Fruit fly (Drosophila melanogaster) whole organism, embryonic: ENCODE results near the gene flfl.

Experiments
- Bdp1 ChIP-seq: fragments of 200-800 bp; sonication (Bioruptor generic); optimal IDR thresholded peaks from 3 replicates; lab custom pipeline; 2016; ENCODE audit warnings: missing biosample characterization, missing genetic modification characterization
- CG12659 ChIP-seq: fragments of 200-800 bp; sonication (Bioruptor generic); optimal IDR thresholded peaks from 3 replicates; lab custom pipeline; 2017; ENCODE audit warnings: mild to moderate bottlenecking, missing biosample characterization, missing genetic modification reagents, missing genetic modification characterization
- CG13424 ChIP-seq: fragments of 200-800 bp; sonication (Bioruptor generic); optimal IDR thresholded peaks from 2 replicates; lab custom pipeline; 2019; ENCODE audit warnings: missing biosample characterization, mild to moderate bottlenecking, missing genetic modification characterization, moderate library complexity
- CG13894 ChIP-seq: fragments of 200-800 bp; sonication (Bioruptor generic); optimal IDR thresholded peaks from 3 replicates; lab custom pipeline; 2018; ENCODE audit warnings: missing biosample characterization, mild to moderate bottlenecking, missing genetic modification characterization, moderate library complexity
- CG15479 ChIP-seq: fragments of 200-800 bp; sonication (Bioruptor generic); optimal IDR thresholded peaks from 3 replicates; lab custom pipeline; 2019; ENCODE audit warnings: missing biosample characterization, mild to moderate bottlenecking, missing genetic modification characterization, moderate library complexity
- CG17385 ChIP-seq: fragments of 200-800 bp; sonication (Bioruptor generic); optimal IDR thresholded peaks from 3 replicates; lab custom pipeline; 2018; ENCODE audit warnings: missing biosample characterization, mild to moderate bottlenecking, missing genetic modification characterization
- CG17612 ChIP-seq: fragments of 200-800 bp; sonication (Bioruptor generic); IDR thresholded peaks from 2 replicates; pipeline ENCODE4 v1.3.6; 2022; ENCODE audit warnings: missing biosample characterization, missing genetic modification characterization
- CG1792 ChIP-seq: fragments of 200-800 bp; sonication (Bioruptor generic); optimal IDR thresholded peaks from 2 replicates; lab custom pipeline; 2016; ENCODE audit warnings: missing biosample characterization, missing genetic modification characterization
- CG18476 ChIP-seq: fragments of 200-800 bp; sonication (Bioruptor generic); optimal IDR thresholded peaks from 2 replicates; lab custom pipeline; 2016; ENCODE audit warnings: missing biosample characterization, mild to moderate bottlenecking, missing genetic modification characterization
- CG2199 ChIP-seq: fragments of 200-800 bp; sonication (Bioruptor generic); IDR thresholded peaks from 3 replicates; pipeline ENCODE4 v1.3.6; 2022; ENCODE audit warnings: missing biosample characterization, missing genetic modification characterization
- CG3065 ChIP-seq: fragments of 200-800 bp; sonication (Bioruptor generic); optimal IDR thresholded peaks from 2 replicates; lab custom pipeline; 2016; ENCODE audit warnings: missing biosample characterization, missing genetic modification characterization
- CG3847 ChIP-seq: fragments of 200-800 bp; sonication (Bioruptor generic); IDR thresholded peaks from 2 replicates; pipeline ENCODE4 v1.3.6; 2022; ENCODE audit warnings: missing biosample characterization, missing genetic modification characterization
- CG7786 ChIP-seq: fragments of 200-800 bp; sonication (Bioruptor generic); optimal IDR thresholded peaks from 2 replicates; lab custom pipeline; 2016; ENCODE audit warnings: missing biosample characterization, missing genetic modification characterization
- CG7928 ChIP-seq: fragments of 200-800 bp; sonication (Bioruptor generic); optimal IDR thresholded peaks from 2 replicates; lab custom pipeline; 2017; ENCODE audit warnings: missing biosample characterization, mild to moderate bottlenecking, missing genetic modification characterization
- CG9817 ChIP-seq: fragments of 200-800 bp; sonication (Bioruptor generic); optimal IDR thresholded peaks from 2 replicates; lab custom pipeline; 2018; ENCODE audit warnings: missing biosample characterization, mild to moderate bottlenecking, missing genetic modification characterization, moderate library complexity
- CrebB ChIP-seq: fragments of 200-800 bp; sonication (Bioruptor generic); optimal IDR thresholded peaks from 3 replicates; lab custom pipeline; 2018; ENCODE audit warnings: missing biosample characterization, mild to moderate bottlenecking, missing genetic modification characterization
- Ets97D ChIP-seq: fragments of 200-800 bp; sonication (Bioruptor generic); optimal IDR thresholded peaks from 3 replicates; lab custom pipeline; 2016; ENCODE audit warnings: missing biosample characterization, missing genetic modification characterization
- Gsc ChIP-seq: fragments of 200-800 bp; sonication (Bioruptor generic); IDR thresholded peaks from 2 replicates; pipeline ENCODE4 v1.3.6; 2022; ENCODE audit warnings: missing biosample characterization, missing genetic modification characterization
- H15 ChIP-seq: fragments of 200-800 bp; sonication (Bioruptor generic); IDR thresholded peaks from 3 replicates; pipeline ENCODE4 v1.3.6; 2022; ENCODE audit warnings: missing biosample characterization, missing genetic modification characterization
- HmgD ChIP-seq: fragments of 200-800 bp; sonication (Bioruptor generic); optimal IDR thresholded peaks from 3 replicates; lab custom pipeline; 2016; ENCODE audit warnings: missing biosample characterization, missing genetic modification characterization
- Lpt ChIP-seq: fragments of >200 bp; optimal IDR thresholded peaks from 2 replicates; lab custom pipeline; 2018; ENCODE audit warnings: missing biosample characterization, missing genetic modification characterization
- Neu2 ChIP-seq: fragments of 200-800 bp; sonication (Bioruptor generic); optimal IDR thresholded peaks from 3 replicates; lab custom pipeline; 2016; ENCODE audit warnings: missing biosample characterization, missing genetic modification characterization, borderline replicate concordance
- Opbp ChIP-seq: fragments of 200-800 bp; sonication (Bioruptor generic); IDR thresholded peaks from 3 replicates; pipeline ENCODE4 v1.3.6; 2022; ENCODE audit warnings: missing biosample characterization, missing genetic modification characterization; ENCODE audit not compliant: partially characterized antibody
- Sin3A ChIP-seq: fragments of >200 bp; optimal IDR thresholded peaks from 2 replicates; lab custom pipeline; 2018
- Trl ChIP-seq, 3 experiments: fragments of >200 bp in 2 of 3; fragments of 200-800 bp in 1 of 3; sonication (Bioruptor generic) in 1 of 3; optimal IDR thresholded peaks; 2 replicates in 1 of 3; 3 replicates in 2 of 3; lab custom pipeline; 2016 to 2017; ENCODE audit warnings: missing biosample characterization in 1 of 3, missing genetic modification characterization in 1 of 3
- YL-1 ChIP-seq: fragments of 200-800 bp; sonication (Bioruptor generic); optimal IDR thresholded peaks from 3 replicates; lab custom pipeline; 2017; ENCODE audit warnings: missing biosample characterization, mild to moderate bottlenecking, missing genetic modification characterization
- ab ChIP-seq: fragments of 200-800 bp; sonication (Bioruptor generic); optimal IDR thresholded peaks from 2 replicates; lab custom pipeline; 2016; ENCODE audit warnings: missing biosample characterization, missing genetic modification characterization
- abd-A ChIP-seq: fragments of 200-800 bp; sonication (Bioruptor generic); optimal IDR thresholded peaks from 3 replicates; lab custom pipeline; 2019; ENCODE audit warnings: missing biosample characterization, mild to moderate bottlenecking, missing genetic modification characterization, moderate library complexity
- al ChIP-seq: fragments of 200-800 bp; sonication (Bioruptor generic); IDR thresholded peaks from 2 replicates; pipeline ENCODE4 v1.3.6; 2022; ENCODE audit warnings: missing biosample characterization, missing genetic modification characterization
- az2 ChIP-seq: fragments of 200-800 bp; sonication (Bioruptor generic); optimal IDR thresholded peaks from 3 replicates; lab custom pipeline; 2016; ENCODE audit warnings: missing biosample characterization, missing genetic modification characterization
- bsh ChIP-seq, 2 experiments: fragments of 200-800 bp; sonication (Bioruptor generic); optimal IDR thresholded peaks; 2 replicates each; lab custom pipeline; 2017 to 2018; ENCODE audit warnings: mild to moderate bottlenecking in 2 of 2, missing biosample characterization in 2 of 2, missing genetic modification characterization in 2 of 2, moderate library complexity in 1 of 2
- cas ChIP-seq: fragments of 200-800 bp; sonication (Bioruptor generic); IDR thresholded peaks from 2 replicates; pipeline ENCODE4 v1.3.6; 2022; ENCODE audit warnings: missing biosample characterization, missing genetic modification characterization
- caup ChIP-seq: fragments of 200-800 bp; sonication (Bioruptor generic); optimal IDR thresholded peaks from 3 replicates; lab custom pipeline; 2017; ENCODE audit warnings: missing biosample characterization, mild to moderate bottlenecking, missing genetic modification characterization, moderate library complexity; ENCODE audit not compliant: severe bottlenecking
- crc ChIP-seq: fragments of 200-800 bp; sonication (Bioruptor generic); optimal IDR thresholded peaks from 2 replicates; lab custom pipeline; 2016; ENCODE audit warnings: missing biosample characterization, missing genetic modification characterization
- fd102C ChIP-seq: fragments of 200-800 bp; sonication (Bioruptor generic); optimal IDR thresholded peaks from 2 replicates; lab custom pipeline; 2018; ENCODE audit warnings: missing biosample characterization, mild to moderate bottlenecking, missing genetic modification characterization, moderate library complexity
- gem ChIP-seq: fragments of 200-800 bp; sonication (Bioruptor generic); optimal IDR thresholded peaks from 2 replicates; lab custom pipeline; 2019; ENCODE audit warnings: missing biosample characterization, mild to moderate bottlenecking, missing genetic modification characterization, moderate library complexity
- h ChIP-seq: fragments of >200 bp; optimal IDR thresholded peaks from 2 replicates; lab custom pipeline; 2017
- luna ChIP-seq: fragments of 200-800 bp; sonication (Bioruptor generic); optimal IDR thresholded peaks from 2 replicates; lab custom pipeline; 2016; ENCODE audit warnings: missing biosample characterization, missing genetic modification characterization
- nom ChIP-seq: fragments of 200-800 bp; sonication (Bioruptor generic); optimal IDR thresholded peaks from 2 replicates; lab custom pipeline; 2017; ENCODE audit warnings: missing biosample characterization, missing genetic modification characterization, mild to moderate bottlenecking, moderate library complexity, missing genetic modification reagents
- pb ChIP-seq: fragments of 200-800 bp; sonication (Bioruptor generic); optimal IDR thresholded peaks from 3 replicates; lab custom pipeline; 2016; ENCODE audit warnings: missing biosample characterization, missing genetic modification characterization
- peb ChIP-seq: fragments of 200-800 bp; sonication (Bioruptor generic); IDR thresholded peaks from 2 replicates; pipeline ENCODE4 v1.3.6; 2022; ENCODE audit warnings: missing biosample characterization, missing genetic modification characterization
- sens ChIP-seq: fragments of 200-800 bp; sonication (Bioruptor generic); peaks from one replicate; lab custom pipeline; 2016; ENCODE audit warnings: missing biosample characterization, missing genetic modification characterization
- sim ChIP-seq: fragments of 200-800 bp; sonication (Bioruptor generic); IDR thresholded peaks from 2 replicates; pipeline ENCODE4 v1.3.6; 2022; ENCODE audit warnings: missing biosample characterization, missing genetic modification characterization
- sisA ChIP-seq: fragments of 200-800 bp; sonication (Bioruptor generic); IDR thresholded peaks from 2 replicates; pipeline ENCODE4 v1.3.6; 2022; ENCODE audit warnings: missing biosample characterization, missing genetic modification characterization
- sqz ChIP-seq: fragments of 200-800 bp; sonication (Bioruptor generic); optimal IDR thresholded peaks from 3 replicates; lab custom pipeline; 2018; ENCODE audit warnings: missing biosample characterization, mild to moderate bottlenecking, missing genetic modification characterization
- unpg ChIP-seq: fragments of 200-800 bp; sonication (Bioruptor generic); optimal IDR thresholded peaks from 3 replicates; lab custom pipeline; 2018; ENCODE audit warnings: missing biosample characterization, mild to moderate bottlenecking, missing genetic modification characterization, moderate library complexity
- wor ChIP-seq: fragments of 200-800 bp; sonication (Bioruptor generic); IDR thresholded peaks from 2 replicates; pipeline ENCODE4 v1.3.6; 2022; ENCODE audit warnings: missing biosample characterization, missing genetic modification characterization
- z ChIP-seq: fragments of 200-800 bp; sonication (Bioruptor generic); IDR thresholded peaks from 3 replicates; pipeline ENCODE4 v1.3.6; 2022; ENCODE audit warnings: missing biosample characterization, missing genetic modification characterization
- zfh1 ChIP-seq: fragments of 200-800 bp; sonication (Bioruptor generic); IDR thresholded peaks from 3 replicates; pipeline ENCODE4 v1.3.6; 2022; ENCODE audit warnings: missing biosample characterization, missing genetic modification characterization
- zfh2 ChIP-seq: fragments of 200-800 bp; sonication (Bioruptor generic); optimal IDR thresholded peaks from 2 replicates; lab custom pipeline; 2016; ENCODE audit warnings: missing biosample characterization, missing genetic modification characterization

flfl gene

dm6 chr3R:13683624-13684568, at the start of gene flfl (continued):
- TF ChIP-seq Bdp1 (peak; percentile 7), Gsc (GFP tag; lab: Robert Waterston, UW) (no peak), CG3065 (GFP tag; lab: Kevin White, UChicago) (no peak), zfh2 (GFP tag; lab: Kevin White, UChicago) (peak; percentile 2), YL-1 (GFP tag; lab: Kevin White, UChicago) (peak; percentile 72), caup (GFP tag; lab: Kevin White, UChicago) (no peak), H15 (GFP tag; lab: Robert Waterston, UW) (no peak), Sin3A (peak; percentile 98), al (GFP tag; lab: Robert Waterston, UW) (no peak), Ets97D (GFP tag; lab: Kevin White, UChicago) (peak; percentile 80), Trl (optimal IDR thresholded peaks at IDR 0.05; lab: Kevin White, UChicago) (peak; percentile 100), Trl (GFP tag; optimal IDR thresholded peaks at IDR 0.05; lab: Kevin White, UChicago) (peak; percentile 61), ab (GFP tag; lab: Kevin White, UChicago) (no peak), luna (GFP tag; lab: Kevin White, UChicago) (no peak), Lpt (GFP tag; lab: Kevin White, UChicago) (no peak), h (lab: Kevin White, UChicago) (no peak), az2 (no peak), z (no peak), gem (tag; lab: Kevin White, UChicago) (no peak), CG17612 (GFP tag; lab: Robert Waterston, UW) (no peak), Opbp (no peak), zfh1 (no peak), CrebB (tag; lab: Kevin White, UChicago) (no peak), sim (GFP tag; lab: Robert Waterston, UW) (no peak), cas (GFP tag; lab: Robert Waterston, UW) (no peak), unpg (no peak), wor (GFP tag; lab: Robert Waterston, UW) (no peak), CG3847 (GFP tag; lab: Robert Waterston, UW) (no peak), CG12659 (GFP tag; lab: Kevin White, UChicago) (peak; percentile 83), CG1792 (peak; percentile 32), CG18476 (GFP tag; lab: Kevin White, UChicago) (no peak), HmgD (GFP tag; lab: Kevin White, UChicago) (peak; percentile 49), bsh (GFP tag; optimal IDR thresholded peaks at IDR 0.05; lab: Kevin White, UChicago) (peak in 1 of 2 experiments; percentile 4), sens (peak; percentile 78), sisA (GFP tag; lab: Robert Waterston, UW) (no peak), CG7928 (GFP tag; lab: Kevin White, UChicago) (peak; percentile 37), abd-A (tag; lab: Kevin White, UChicago) (no peak), sqz (GFP tag; lab: Kevin White, UChicago) (no peak), CG2199 (GFP tag; lab: Robert Waterston, UW) (no peak), CG9817 (tag; lab: Kevin White, UChicago) (peak; percentile 26), peb (GFP tag; lab: Robert Waterston, UW) (no peak), pb (GFP tag; lab: Kevin White, UChicago) (no peak), CG17385 (no peak), CG15479 (GFP tag; lab: Kevin White, UChicago) (no peak), CG13894 (tag; lab: Kevin White, UChicago) (peak; percentile 40), fd102C (GFP tag; lab: Kevin White, UChicago) (no peak), Neu2 (GFP tag; lab: Kevin White, UChicago) (no peak), CG13424 (no peak), nom (GFP tag; lab: Kevin White, UChicago) (peak; percentile 66), crc (GFP tag; lab: Kevin White, UChicago) (no peak), CG7786 (GFP tag; lab: Kevin White, UChicago) (peak; percentile 37)
